Fruit fly (Drosophila melanogaster) whole organism, wandering third instar larva: ENCODE data around the gene TORIP.

Source experiments
- OdsH ChIP-seq: fragments of 200-800 bp; sonication (Bioruptor generic); optimal IDR thresholded peaks from 2 replicates; lab custom pipeline; 2016; ENCODE audit warnings: missing biosample characterization, mild to moderate bottlenecking, missing genetic modification characterization
- dsf ChIP-seq: sonication (Bioruptor generic); optimal IDR thresholded peaks from 2 replicates; lab custom pipeline; 2016; ENCODE audit warnings: missing biosample characterization, missing genetic modification characterization, borderline replicate concordance

dm6 chr3L:19798978-19799377 lies 5.9 kb downstream of the TORIP start, which contains the start of gene Ir76a:
- TF ChIP-seq OdsH = no peak
- no peak for TF ChIP-seq dsf (GFP tag; lab: Kevin White, UChicago)
